Fruit fly (Drosophila melanogaster) whole organism, adult: ENCODE data around the gene CG7739.

Experiments
- kay ChIP-seq: fragments of 200-800 bp; sonication (Bioruptor generic); peaks from one replicate; lab custom pipeline; 2016; ENCODE audit warnings: missing biosample characterization, missing genetic modification characterization, borderline replicate concordance
- pad ChIP-seq: fragments of 200-800 bp; sonication (Bioruptor generic); optimal IDR thresholded peaks from 3 replicates; lab custom pipeline; 2017; ENCODE audit warnings: missing biosample characterization, missing genetic modification characterization, mild to moderate bottlenecking, moderate library complexity, missing genetic modification reagents
- tj ChIP-seq: fragments of 200-800 bp; sonication (Bioruptor generic); optimal IDR thresholded peaks from 3 replicates; lab custom pipeline; 2017; ENCODE audit warnings: missing biosample characterization, mild to moderate bottlenecking, missing genetic modification characterization, moderate library complexity

DNA sequence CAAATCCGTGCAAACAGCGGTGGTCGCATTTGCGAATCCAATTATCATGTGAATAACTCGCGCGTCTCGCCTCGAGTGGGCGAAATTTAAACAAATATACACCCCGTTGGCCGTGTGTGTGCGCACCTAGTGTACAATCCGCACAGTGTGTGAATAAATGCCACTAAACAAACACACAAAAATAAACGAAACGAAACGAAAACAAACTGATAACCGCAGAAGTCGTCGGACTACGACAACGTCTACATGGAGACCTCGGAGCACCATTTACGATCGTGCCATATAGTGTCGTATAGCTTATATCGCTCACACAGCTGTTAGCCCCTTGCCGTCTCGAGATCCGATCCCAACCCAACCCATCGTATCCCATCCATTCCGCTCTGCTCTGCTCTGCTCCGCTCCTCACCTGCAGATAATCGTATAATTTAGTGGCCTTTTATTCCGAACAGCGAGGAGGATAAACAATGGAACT is 3.7 kb upstream of the CG7739 start:
- peak; percentile 39 for TF ChIP-seq tj
- peak; percentile 92 for TF ChIP-seq kay (GFP tag; lab: Kevin White, UChicago)
- peak; percentile 37 for TF ChIP-seq pad (GFP tag; lab: Kevin White, UChicago)
